Fruit fly (Drosophila melanogaster) whole organism, pupa: Measurements from ENCODE around the gene CG4041.

ENCODE experiments used
- CG10348 ChIP-seq: fragments of 200-800 bp; sonication (Bioruptor generic); IDR thresholded peaks from 2 replicates; pipeline ENCODE4 v1.3.6; 2022; ENCODE audit warnings: missing biosample characterization, missing genetic modification characterization
- CG14655 ChIP-seq: fragments of 200-800 bp; sonication (Bioruptor generic); optimal IDR thresholded peaks from 3 replicates; lab custom pipeline; 2017; ENCODE audit warnings: mild to moderate bottlenecking, missing biosample characterization, missing genetic modification reagents, missing genetic modification characterization
- CG15710 ChIP-seq: fragments of 200-800 bp; sonication (Bioruptor generic); optimal IDR thresholded peaks from 2 replicates; lab custom pipeline; 2018; ENCODE audit warnings: missing biosample characterization, mild to moderate bottlenecking, missing genetic modification characterization, moderate library complexity
- CG17806 ChIP-seq: fragments of 200-800 bp; sonication (Bioruptor generic); optimal IDR thresholded peaks from 2 replicates; lab custom pipeline; 2018; ENCODE audit warnings: missing biosample characterization, mild to moderate bottlenecking, missing genetic modification characterization, moderate library complexity
- CG32121 ChIP-seq: fragments of 200-800 bp; sonication (Bioruptor generic); IDR thresholded peaks from 2 replicates; pipeline ENCODE4 v1.3.6; 2022; ENCODE audit warnings: missing biosample characterization, missing genetic modification characterization
- CG34367 ChIP-seq: fragments of 200-800 bp; sonication (Bioruptor generic); optimal IDR thresholded peaks from 2 replicates; lab custom pipeline; 2018; ENCODE audit warnings: missing biosample characterization, mild to moderate bottlenecking, missing genetic modification characterization
- CG4496 ChIP-seq: fragments of 200-800 bp; sonication (Bioruptor generic); IDR thresholded peaks from 3 replicates; pipeline ENCODE4 v1.3.6; 2022; ENCODE audit warnings: missing biosample characterization, missing genetic modification characterization
- CG8301 ChIP-seq: fragments of 200-800 bp; sonication (Bioruptor generic); optimal IDR thresholded peaks from 2 replicates; lab custom pipeline; 2018; ENCODE audit warnings: missing biosample characterization, mild to moderate bottlenecking, missing genetic modification characterization
- D1 ChIP-seq: fragments of 200-800 bp; sonication (Bioruptor generic); optimal IDR thresholded peaks from 2 replicates; lab custom pipeline; 2018; ENCODE audit warnings: missing biosample characterization, mild to moderate bottlenecking, missing genetic modification characterization, moderate library complexity
- EcR ChIP-seq: fragments of 200-800 bp; sonication (Bioruptor generic); optimal IDR thresholded peaks from 3 replicates; lab custom pipeline; 2019; ENCODE audit warnings: missing biosample characterization, missing genetic modification characterization, mild to moderate bottlenecking, moderate library complexity, missing genetic modification reagents
- Pif1B ChIP-seq: fragments of 200-800 bp; sonication (Bioruptor generic); optimal IDR thresholded peaks from 3 replicates; lab custom pipeline; 2016; ENCODE audit warnings: missing biosample characterization, missing genetic modification characterization
- Snoo ChIP-seq: fragments of 200-800 bp; sonication (Bioruptor generic); optimal IDR thresholded peaks from 3 replicates; lab custom pipeline; 2017; ENCODE audit warnings: missing biosample characterization, mild to moderate bottlenecking, missing genetic modification characterization, inconsistent platforms
- fd96Ca ChIP-seq: fragments of 200-800 bp; sonication (Bioruptor generic); IDR thresholded peaks from 3 replicates; pipeline ENCODE4 v1.3.6; 2022; ENCODE audit warnings: missing biosample characterization, missing genetic modification characterization
- gl ChIP-seq: fragments of 200-800 bp; sonication (Bioruptor generic); optimal IDR thresholded peaks from 2 replicates; lab custom pipeline; 2018; ENCODE audit warnings: missing biosample characterization, mild to moderate bottlenecking, missing genetic modification characterization

- TF ChIP-seq CG17806 (tag; lab: Kevin White, UChicago) (no peak), gl (tag; lab: Kevin White, UChicago) (no peak), CG34367 (no peak), CG4496 (GFP tag; lab: Robert Waterston, UW) (no peak), Pif1B (GFP tag; lab: Kevin White, UChicago) (peak; percentile 14), CG14655 (GFP tag; lab: Kevin White, UChicago) (no peak), CG10348 (GFP tag; lab: Robert Waterston, UW) (no peak), Snoo (tag; lab: Kevin White, UChicago) (no peak), EcR (GFP tag; lab: Kevin White, UChicago) (peak; percentile 31), CG15710 (tag; lab: Kevin White, UChicago) (no peak), D1 (tag; lab: Kevin White, UChicago) (no peak), fd96Ca (no peak), CG32121 (GFP tag; lab: Robert Waterston, UW) (no peak), CG8301 (no peak)
Measured at dm6 chrX:4937222-4938071, 19.2 kb upstream of the CG4041 start.
